Fruit fly (Drosophila melanogaster) Kc167 (cell line): ENCODE data around the gene CG1943.

Experiments
- insv ChIP-seq: fragments of >200 bp; optimal IDR thresholded peaks from 3 replicates; lab custom pipeline; 2018; ENCODE audit warnings: missing external identifiers
- psq ChIP-seq: fragments of >200 bp; optimal IDR thresholded peaks from 2 replicates; lab custom pipeline; 2017; ENCODE audit warnings: missing external identifiers
- ttk ChIP-seq: sonication (Bioruptor generic); optimal IDR thresholded peaks from 2 replicates; lab custom pipeline; 2017; ENCODE audit warnings: missing external identifiers

DNA sequence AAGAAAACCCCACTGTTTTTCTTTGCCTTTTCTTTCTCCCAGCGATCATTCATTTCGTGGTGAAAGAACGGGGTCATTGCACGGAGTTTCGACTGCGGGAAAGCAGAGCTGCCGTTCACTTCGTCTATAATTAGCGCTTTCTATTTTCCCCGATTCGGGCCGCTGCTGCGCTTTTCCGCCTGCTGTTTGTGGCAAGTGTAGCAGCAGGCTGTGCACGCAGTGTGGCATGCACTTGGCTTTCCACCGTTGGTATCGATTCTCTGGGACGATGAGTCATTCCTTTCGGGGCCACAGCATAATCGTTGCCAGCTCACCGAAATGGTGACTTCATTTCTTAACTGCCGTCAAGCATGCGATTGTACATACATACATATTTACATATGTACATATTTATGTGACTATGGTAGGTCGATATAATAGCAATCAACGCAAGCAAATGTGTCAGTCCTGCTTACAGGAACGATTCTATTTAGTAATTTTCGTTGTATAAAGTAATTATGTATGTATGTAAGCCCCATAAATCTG, 14.2 kb downstream of the CG1943 start:
- TF ChIP-seq psq (lab: Kevin White, UChicago) (no peak), insv (no peak), ttk (lab: Kevin White, UChicago) (no peak)
